Worm (Caenorhabditis elegans) whole organism, L1 larva: ENCODE measurements around the gene str-60.

Experiments
- ceh-82 ChIP-seq, 3 experiments: fragments of 150-350 bp in 1 of 3; sonication (generic microtip) in 2 of 3; optimal IDR thresholded peaks; 2 replicates each; lab custom pipeline; 2014 to 2017; ENCODE audit warnings: missing biosample characterization in 3 of 3, missing genetic modification characterization in 3 of 3
- dsc-1 ChIP-seq: sonication (generic microtip); optimal IDR thresholded peaks from 2 replicates; lab custom pipeline; 2016; ENCODE audit warnings: mild to moderate bottlenecking, missing genetic modification characterization, missing compliant biosample characterization
- grh-1 ChIP-seq: fragments of 200-800 bp; sonication (Bioruptor generic); IDR thresholded peaks from 2 replicates; pipeline ENCODE4 v1.3.6; 2022; ENCODE audit warnings: missing genetic modification reagents, missing genetic modification characterization, missing compliant biosample characterization
- lin-13 ChIP-seq: fragments of 150-350 bp; optimal IDR thresholded peaks from 2 replicates; lab custom pipeline; 2014; ENCODE audit warnings: missing biosample characterization, missing genetic modification reagents, missing genetic modification characterization
- mab-9 ChIP-seq: fragments of 200-800 bp; sonication (Bioruptor generic); IDR thresholded peaks from 2 replicates; pipeline ENCODE4 v1.3.6; 2022; ENCODE audit warnings: missing genetic modification reagents, missing genetic modification characterization, missing compliant biosample characterization
- nhr-19 ChIP-seq: fragments of 200-800 bp; sonication (Bioruptor generic); conservative IDR thresholded peaks from 2 replicates; pipeline ENCODE4 v1.3.6; 2022; ENCODE audit warnings: missing genetic modification characterization, missing compliant biosample characterization
- nhr-84 ChIP-seq: sonication (generic microtip); optimal IDR thresholded peaks from 2 replicates; lab custom pipeline; 2017; ENCODE audit warnings: missing biosample characterization, missing genetic modification characterization
- nhr-85 ChIP-seq: sonication (generic microtip); peaks from one replicate; lab custom pipeline; 2016; ENCODE audit warnings: missing genetic modification characterization, inconsistent platforms, missing compliant biosample characterization
- nhr-90 ChIP-seq: sonication (generic microtip); optimal IDR thresholded peaks from 2 replicates; lab custom pipeline; 2016; ENCODE audit warnings: mild to moderate bottlenecking, missing genetic modification characterization, missing compliant biosample characterization; ENCODE audit not compliant: poor library complexity
- pax-3 ChIP-seq: fragments of 200-800 bp; sonication (Bioruptor generic); optimal IDR thresholded peaks from 2 replicates; lab custom pipeline; 2018; ENCODE audit warnings: mild to moderate bottlenecking, missing genetic modification characterization, moderate library complexity, missing compliant biosample characterization
- unc-98 ChIP-seq: fragments of 200-800 bp; sonication (Bioruptor generic); IDR thresholded peaks from 2 replicates; pipeline ENCODE4 v1.3.6; 2022; ENCODE audit warnings: missing genetic modification characterization, missing compliant biosample characterization

str-60 gene

ce11 chrV:15943125-15943524, 45.3 kb downstream of the str-60 start, which contains the start of gene srw-53:
srw-53 (plus strand) TSS chrV:15943425.
- no peak for TF ChIP-seq nhr-84 (tag; lab: Kevin White, UChicago)
- no peak for TF ChIP-seq pax-3 (tag; lab: Kevin White, UChicago)
- no peak for TF ChIP-seq dsc-1 (tag; lab: Kevin White, UChicago)
- no peak for TF ChIP-seq ceh-82 (tag; optimal IDR thresholded peaks at IDR 0.05; lab: Kevin White, UChicago)
- TF ChIP-seq nhr-19 (GFP tag; lab: Robert Waterston, UW), result no peak
- no peak for TF ChIP-seq lin-13 (GFP tag; lab: Kevin White, UChicago)
- TF ChIP-seq grh-1 (GFP tag; lab: Robert Waterston, UW), result no peak
- TF ChIP-seq unc-98 (GFP tag; lab: Robert Waterston, UW), result no peak
- TF ChIP-seq mab-9 (GFP tag; lab: Robert Waterston, UW), result no peak
- no peak for TF ChIP-seq nhr-90 (tag; lab: Kevin White, UChicago)
- no peak for TF ChIP-seq nhr-85 (tag; lab: Kevin White, UChicago)
